Worm (Caenorhabditis elegans) whole organism, L4 larva: Measurements from ENCODE around the gene nspc-19.

Experiments
- F37D6.2 ChIP-seq: sonication (generic microtip); optimal IDR thresholded peaks from 2 replicates; lab custom pipeline; 2016; ENCODE audit warnings: mild to moderate bottlenecking, missing genetic modification characterization, missing compliant biosample characterization
- T20F7.1 ChIP-seq: fragments of 200-800 bp; sonication (Bioruptor generic); optimal IDR thresholded peaks from 2 replicates; lab custom pipeline; 2018; ENCODE audit warnings: mild to moderate bottlenecking, missing genetic modification characterization, missing compliant biosample characterization
- T26A8.4 ChIP-seq: fragments of 200-800 bp; sonication (Bioruptor generic); IDR thresholded peaks from 2 replicates; pipeline ENCODE4 v1.3.6; 2022; ENCODE audit warnings: missing genetic modification characterization, missing compliant biosample characterization
- Y75B8A.6 ChIP-seq: fragments of 200-800 bp; sonication (Bioruptor generic); IDR thresholded peaks from 2 replicates; pipeline ENCODE4 v1.3.6; 2022; ENCODE audit warnings: missing genetic modification reagents, missing genetic modification characterization, missing compliant biosample characterization
- ZK337.2 ChIP-seq: fragments of 200-800 bp; sonication (Bioruptor generic); IDR thresholded peaks from 2 replicates; pipeline ENCODE4 v1.3.6; 2022; ENCODE audit warnings: missing genetic modification reagents, missing genetic modification characterization, missing compliant biosample characterization
- ZK546.5 ChIP-seq, 2 experiments: sonication (generic microtip); optimal IDR thresholded peaks; 2 replicates each; lab custom pipeline; 2017; ENCODE audit warnings: missing biosample characterization in 2 of 2, missing genetic modification characterization in 2 of 2
- aha-1 ChIP-seq: fragments of 150-350 bp; peaks from one replicate; lab custom pipeline; 2014; ENCODE audit warnings: missing biosample characterization, missing genetic modification characterization
- aly-2 ChIP-seq: sonication (generic microtip); optimal IDR thresholded peaks from 2 replicates; lab custom pipeline; 2018; ENCODE audit warnings: missing biosample characterization, missing genetic modification characterization
- ceh-28 ChIP-seq: fragments of 150-350 bp; optimal IDR thresholded peaks from 2 replicates; lab custom pipeline; 2014; ENCODE audit warnings: missing biosample characterization, missing genetic modification reagents, missing genetic modification characterization
- ceh-32 ChIP-seq: sonication (generic microtip); optimal IDR thresholded peaks from 2 replicates; lab custom pipeline; 2016; ENCODE audit warnings: mild to moderate bottlenecking, missing genetic modification characterization, missing compliant biosample characterization; ENCODE audit not compliant: poor library complexity
- ceh-44 ChIP-seq: fragments of 200-800 bp; sonication (Bioruptor generic); IDR thresholded peaks from 2 replicates; pipeline ENCODE4 v1.3.6; 2022; ENCODE audit warnings: missing genetic modification reagents, missing genetic modification characterization, missing compliant biosample characterization
- ceh-62 ChIP-seq: sonication (generic microtip); optimal IDR thresholded peaks from 2 replicates; lab custom pipeline; 2017; ENCODE audit warnings: missing biosample characterization, missing genetic modification characterization
- ceh-82 ChIP-seq: sonication (generic microtip); optimal IDR thresholded peaks from 2 replicates; lab custom pipeline; 2017; ENCODE audit warnings: missing biosample characterization, missing genetic modification characterization
- ces-1 ChIP-seq: fragments of 150-350 bp; sonication (generic microtip); optimal IDR thresholded peaks from 4 replicates; lab custom pipeline; 2014; ENCODE audit warnings: missing biosample characterization, missing genetic modification reagents, missing genetic modification characterization
- cey-2 ChIP-seq: sonication (generic microtip); optimal IDR thresholded peaks from 3 replicates; lab custom pipeline; 2017; ENCODE audit warnings: missing genetic modification characterization, mild to moderate bottlenecking, missing compliant biosample characterization, antibody characterized with exemption, borderline replicate concordance; ENCODE audit not compliant: insufficient read depth
- daf-12 ChIP-seq: fragments of 150-350 bp; optimal IDR thresholded peaks from 2 replicates; lab custom pipeline; 2014; ENCODE audit warnings: missing biosample characterization, missing genetic modification reagents, missing genetic modification characterization
- daf-19 ChIP-seq: fragments of 200-800 bp; sonication (Bioruptor generic); conservative IDR thresholded peaks from 2 replicates; pipeline ENCODE4 v1.3.6; 2022; ENCODE audit warnings: missing genetic modification characterization, missing compliant biosample characterization
- daf-8 ChIP-seq: fragments of 200-800 bp; sonication (Bioruptor generic); IDR thresholded peaks from 2 replicates; pipeline ENCODE4 v1.3.6; 2022; ENCODE audit warnings: missing genetic modification characterization, missing compliant biosample characterization
- dmd-6 ChIP-seq: fragments of 200-800 bp; sonication (Bioruptor generic); IDR thresholded peaks from 2 replicates; pipeline ENCODE4 v1.3.6; 2022; ENCODE audit warnings: missing genetic modification reagents, missing genetic modification characterization, missing compliant biosample characterization
- dmd-8 ChIP-seq: fragments of 200-800 bp; sonication (Bioruptor generic); IDR thresholded peaks from 2 replicates; pipeline ENCODE4 v1.3.6; 2022; ENCODE audit warnings: missing genetic modification characterization, missing compliant biosample characterization
- egl-27 ChIP-seq: sonication (generic microtip); optimal IDR thresholded peaks from 3 replicates; lab custom pipeline; 2017; ENCODE audit warnings: missing biosample characterization, missing genetic modification reagents, missing genetic modification characterization
- egl-43 ChIP-seq: fragments of 200-800 bp; sonication (Bioruptor generic); IDR thresholded peaks from 2 replicates; pipeline ENCODE4 v1.3.6; 2022; ENCODE audit warnings: missing genetic modification reagents, missing genetic modification characterization, missing compliant biosample characterization
- fos-1 ChIP-seq: fragments of 150-350 bp; optimal IDR thresholded peaks from 2 replicates; lab custom pipeline; 2014; ENCODE audit warnings: missing biosample characterization, missing genetic modification characterization
- gei-8 ChIP-seq: fragments of 200-800 bp; sonication (Bioruptor generic); optimal IDR thresholded peaks from 2 replicates; lab custom pipeline; 2018; ENCODE audit warnings: mild to moderate bottlenecking, missing genetic modification characterization, missing compliant biosample characterization
- hlh-11 ChIP-seq: fragments of 200-800 bp; sonication (Bioruptor generic); optimal IDR thresholded peaks from 2 replicates; lab custom pipeline; 2018; ENCODE audit warnings: mild to moderate bottlenecking, missing genetic modification characterization, missing compliant biosample characterization
- hmg-1.1 ChIP-seq: fragments of 200-800 bp; sonication (Bioruptor generic); IDR thresholded peaks from 2 replicates; pipeline ENCODE4 v1.3.6; 2022; ENCODE audit warnings: missing genetic modification reagents, missing genetic modification characterization, missing compliant biosample characterization
- lin-1 ChIP-seq: fragments of 200-800 bp; sonication (Bioruptor generic); IDR thresholded peaks from 2 replicates; pipeline ENCODE4 v1.3.6; 2022; ENCODE audit warnings: missing genetic modification reagents, missing genetic modification characterization, missing compliant biosample characterization
- lin-15B ChIP-seq: fragments of 150-350 bp; sonication (generic microtip); optimal IDR thresholded peaks from 3 replicates; lab custom pipeline; 2014; ENCODE audit warnings: missing biosample characterization, missing genetic modification characterization
- lin-39 ChIP-seq: fragments of 150-350 bp; optimal IDR thresholded peaks from 2 replicates; lab custom pipeline; 2014; ENCODE audit warnings: missing biosample characterization, missing genetic modification reagents, missing genetic modification characterization
- lir-3 ChIP-seq: sonication (generic microtip); optimal IDR thresholded peaks from 2 replicates; lab custom pipeline; 2016; ENCODE audit warnings: mild to moderate bottlenecking, missing genetic modification characterization, missing compliant biosample characterization
- lsy-2 ChIP-seq, 2 experiments: fragments of 150-350 bp in 1 of 2; sonication (generic microtip) in 1 of 2; optimal IDR thresholded peaks; 2 replicates each; lab custom pipeline; 2014 to 2017; ENCODE audit warnings: missing biosample characterization in 2 of 2, missing genetic modification characterization in 2 of 2
- mdl-1 ChIP-seq, 2 experiments: fragments of 150-350 bp in 1 of 2; sonication (generic microtip) in 1 of 2; optimal IDR thresholded peaks; 2 replicates each; lab custom pipeline; 2014 to 2017; ENCODE audit warnings: missing biosample characterization in 2 of 2, missing genetic modification characterization in 2 of 2
- mdt-29 ChIP-seq: fragments of 200-800 bp; sonication (Bioruptor generic); IDR thresholded peaks from 2 replicates; pipeline ENCODE4 v1.3.6; 2022; ENCODE audit warnings: missing genetic modification reagents, missing genetic modification characterization, missing compliant biosample characterization
- mes-2 ChIP-seq: sonication (generic microtip); optimal IDR thresholded peaks from 2 replicates; lab custom pipeline; 2016; ENCODE audit warnings: missing genotype, mild to moderate bottlenecking, missing genetic modification characterization, missing compliant biosample characterization; ENCODE audit not compliant: poor library complexity, severe bottlenecking
- mxl-3 ChIP-seq: fragments of 200-800 bp; sonication (Bioruptor generic); optimal IDR thresholded peaks from 2 replicates; lab custom pipeline; 2018; ENCODE audit warnings: mild to moderate bottlenecking, missing genetic modification characterization, missing compliant biosample characterization
- nhr-10 ChIP-seq: fragments of 150-350 bp; optimal IDR thresholded peaks from 2 replicates; lab custom pipeline; 2014; ENCODE audit warnings: missing biosample characterization, missing genetic modification characterization
- nhr-102 ChIP-seq: sonication (generic microtip); optimal IDR thresholded peaks from 2 replicates; lab custom pipeline; 2016; ENCODE audit warnings: mild to moderate bottlenecking, missing genetic modification characterization, moderate library complexity, missing compliant biosample characterization
- nhr-11 ChIP-seq: fragments of 150-350 bp; optimal IDR thresholded peaks from 2 replicates; lab custom pipeline; 2014; ENCODE audit warnings: missing biosample characterization, missing genetic modification characterization
- nhr-25 ChIP-seq: sonication (generic microtip); optimal IDR thresholded peaks from 2 replicates; lab custom pipeline; 2017; ENCODE audit warnings: missing genetic modification characterization, mild to moderate bottlenecking, missing compliant biosample characterization, antibody characterized with exemption, moderate library complexity, borderline replicate concordance; ENCODE audit not compliant: insufficient read depth
- nhr-48 ChIP-seq: sonication (generic microtip); optimal IDR thresholded peaks from 2 replicates; lab custom pipeline; 2016; ENCODE audit warnings: mild to moderate bottlenecking, missing genetic modification characterization, missing compliant biosample characterization
- nhr-76 ChIP-seq: fragments of 150-350 bp; optimal IDR thresholded peaks from 2 replicates; lab custom pipeline; 2014; ENCODE audit warnings: missing biosample characterization, missing genetic modification characterization
- php-3 ChIP-seq: fragments of 200-800 bp; sonication (Bioruptor generic); IDR thresholded peaks from 2 replicates; pipeline ENCODE4 v1.3.6; 2022; ENCODE audit warnings: missing genetic modification reagents, missing genetic modification characterization, missing compliant biosample characterization
- pqm-1 ChIP-seq: sonication (generic microtip); optimal IDR thresholded peaks from 2 replicates; lab custom pipeline; 2017; ENCODE audit warnings: missing biosample characterization, missing genetic modification characterization
- rbr-2 ChIP-seq: sonication (generic microtip); optimal IDR thresholded peaks from 2 replicates; lab custom pipeline; 2016; ENCODE audit warnings: missing genotype, missing genetic modification characterization, missing compliant biosample characterization
- set-16 ChIP-seq: fragments of 200-800 bp; sonication (Bioruptor generic); IDR thresholded peaks from 2 replicates; pipeline ENCODE4 v1.3.6; 2022; ENCODE audit warnings: missing genetic modification reagents, missing genetic modification characterization, missing compliant biosample characterization
- spr-1 ChIP-seq: sonication (generic microtip); optimal IDR thresholded peaks from 2 replicates; lab custom pipeline; 2016; ENCODE audit warnings: mild to moderate bottlenecking, missing genetic modification characterization, missing compliant biosample characterization
- tra-1 ChIP-seq: fragments of 200-800 bp; sonication (Bioruptor generic); IDR thresholded peaks from 2 replicates; pipeline ENCODE4 v1.3.6; 2022; ENCODE audit warnings: missing genetic modification reagents, missing genetic modification characterization, missing compliant biosample characterization
- unc-39 ChIP-seq: sonication (generic microtip); optimal IDR thresholded peaks from 2 replicates; lab custom pipeline; 2017; ENCODE audit warnings: missing biosample characterization, missing genetic modification characterization
- zfp-3 ChIP-seq: fragments of 200-800 bp; sonication (Bioruptor generic); conservative IDR thresholded peaks from 2 replicates; pipeline ENCODE4 v1.3.6; 2022; ENCODE audit warnings: missing genetic modification reagents, missing genetic modification characterization, missing compliant biosample characterization
- zip-11 ChIP-seq: fragments of 200-800 bp; sonication (Bioruptor generic); IDR thresholded peaks from 2 replicates; pipeline ENCODE4 v1.3.6; 2022; ENCODE audit warnings: missing genetic modification characterization, missing compliant biosample characterization
- zip-2 ChIP-seq: fragments of 150-350 bp; optimal IDR thresholded peaks from 2 replicates; lab custom pipeline; 2014; ENCODE audit warnings: missing biosample characterization, missing genetic modification characterization
- ztf-7 ChIP-seq: fragments of 150-350 bp; optimal IDR thresholded peaks from 2 replicates; lab custom pipeline; 2014; ENCODE audit warnings: missing biosample characterization, missing genetic modification characterization

The nspc-19 gene

ce11 chrX:14502116-14502587 lies 26.3 kb upstream of the nspc-19 start:
- TF ChIP-seq mes-2 (no peak), mxl-3 (GFP tag; lab: Kevin White, UChicago) (peak; percentile 43), Y75B8A.6 (GFP tag; lab: Robert Waterston, UW) (no peak), ceh-62 (no peak), zfp-3 (GFP tag; lab: Robert Waterston, UW) (peak; percentile 14; the same call in 1 of the 2 replicates), aly-2 (tag; lab: Kevin White, UChicago) (no peak), T20F7.1 (GFP tag; lab: Kevin White, UChicago) (peak; percentile 80), hlh-11 (tag; lab: Kevin White, UChicago) (peak; percentile 95), php-3 (peak; percentile 97), daf-19 (GFP tag; lab: Robert Waterston, UW) (no peak), nhr-48 (tag; lab: Kevin White, UChicago) (peak; percentile 92), nhr-25 (tag; lab: Kevin White, UChicago) (peak; percentile 1), F37D6.2 (tag; lab: Kevin White, UChicago) (no peak), ZK337.2 (no peak), egl-43 (GFP tag; lab: Robert Waterston, UW) (no peak), ces-1 (no peak), pqm-1 (tag; lab: Kevin White, UChicago) (peak; percentile 76), cey-2 (tag; lab: Kevin White, UChicago) (peak; percentile 24), aha-1 (peak; percentile 90), lin-1 (GFP tag; lab: Robert Waterston, UW) (peak; percentile 82), lin-15B (tag; lab: Kevin White, UChicago) (no peak), hmg-1.1 (GFP tag; lab: Robert Waterston, UW) (no peak), nhr-102 (tag; lab: Kevin White, UChicago) (peak; percentile 94), daf-8 (GFP tag; lab: Robert Waterston, UW) (no peak), lsy-2 (tag; optimal IDR thresholded peaks at IDR 0.05; lab: Kevin White, UChicago) (peak in 1 of 2 experiments; percentile 49), nhr-76 (tag; lab: Kevin White, UChicago) (no peak), unc-39 (tag; lab: Kevin White, UChicago) (no peak), rbr-2 (tag; lab: Kevin White, UChicago) (no peak), set-16 (GFP tag; lab: Robert Waterston, UW) (no peak), lin-39 (tag; lab: Kevin White, UChicago) (no peak), T26A8.4 (GFP tag; lab: Robert Waterston, UW) (no peak), nhr-11 (no peak), ceh-44 (GFP tag; lab: Robert Waterston, UW) (no peak), lir-3 (no peak), dmd-8 (no peak), nhr-10 (tag; lab: Kevin White, UChicago) (no peak), daf-12 (tag; lab: Kevin White, UChicago) (no peak), ceh-32 (no peak), zip-2 (tag; lab: Kevin White, UChicago) (no peak), dmd-6 (GFP tag; lab: Robert Waterston, UW) (peak; percentile 94), ztf-7 (tag; lab: Kevin White, UChicago) (no peak), ceh-28 (tag; lab: Kevin White, UChicago) (no peak), egl-27 (tag; lab: Kevin White, UChicago) (no peak), mdl-1 (tag; optimal IDR thresholded peaks at IDR 0.05; lab: Kevin White, UChicago) (peak in 1 of 2 experiments; percentile 81), fos-1 (tag; lab: Kevin White, UChicago) (no peak), ZK546.5 (tag; optimal IDR thresholded peaks at IDR 0.05; lab: Kevin White, UChicago) (no peak), gei-8 (GFP tag; lab: Kevin White, UChicago) (peak; percentile 77), mdt-29 (GFP tag; lab: Robert Waterston, UW) (0 out of 2 replicates have a peak, but pooled peaks have one; percentile 63), zip-11 (GFP tag; lab: Robert Waterston, UW) (no peak), spr-1 (peak; percentile 19), ceh-82 (tag; lab: Kevin White, UChicago) (no peak), tra-1 (GFP tag; lab: Robert Waterston, UW) (peak; percentile 71; the same call in 1 of the 2 replicates)
